Worm (Caenorhabditis elegans) whole organism, L1 larva: ENCODE measurements around the gene F48C5.2.

Experiments
- C16A3.4 ChIP-seq: fragments of 150-350 bp; optimal IDR thresholded peaks from 2 replicates; lab custom pipeline; 2014; ENCODE audit warnings: missing biosample characterization, missing genetic modification characterization
- aha-1 ChIP-seq: fragments of 150-350 bp; optimal IDR thresholded peaks from 2 replicates; lab custom pipeline; 2014; ENCODE audit warnings: missing biosample characterization, missing genetic modification characterization
- aly-2 ChIP-seq: fragments of 150-350 bp; optimal IDR thresholded peaks from 2 replicates; lab custom pipeline; 2014; ENCODE audit warnings: missing biosample characterization, missing genetic modification characterization
- ama-1 ChIP-seq: fragments of 150-350 bp; optimal IDR thresholded peaks from 2 replicates; lab custom pipeline; 2014
- blmp-1 ChIP-seq: fragments of 150-350 bp; optimal IDR thresholded peaks from 2 replicates; lab custom pipeline; 2014; ENCODE audit warnings: missing biosample characterization, missing genetic modification characterization
- ceh-63 ChIP-seq: fragments of 200-800 bp; sonication (Bioruptor generic); optimal IDR thresholded peaks from 2 replicates; lab custom pipeline; 2018; ENCODE audit warnings: mild to moderate bottlenecking, missing genetic modification characterization, missing compliant biosample characterization
- ceh-8 ChIP-seq: fragments of 200-800 bp; sonication (Bioruptor generic); optimal IDR thresholded peaks from 2 replicates; lab custom pipeline; 2018; ENCODE audit warnings: mild to moderate bottlenecking, missing genetic modification characterization, moderate library complexity, missing compliant biosample characterization
- dsc-1 ChIP-seq: sonication (generic microtip); optimal IDR thresholded peaks from 2 replicates; lab custom pipeline; 2016; ENCODE audit warnings: mild to moderate bottlenecking, missing genetic modification characterization, missing compliant biosample characterization
- efl-1 ChIP-seq, 4 experiments: fragments of 150-350 bp; optimal IDR thresholded peaks in 3 of 4; peaks in 1 of 4; 1 replicate in 1 of 4; 2 replicates in 3 of 4; lab custom pipeline; 2014; ENCODE audit warnings: missing biosample characterization in 2 of 4, missing genetic modification characterization in 2 of 4, missing genetic modification reagents in 2 of 4
- elt-2 ChIP-seq: sonication (generic microtip); optimal IDR thresholded peaks from 2 replicates; lab custom pipeline; 2016; ENCODE audit warnings: missing genetic modification characterization, mild to moderate bottlenecking, inconsistent platforms, missing compliant biosample characterization, missing genetic modification reagents
- elt-3 ChIP-seq, 6 experiments: fragments of 150-350 bp in 1 of 6; sonication (generic microtip); optimal IDR thresholded peaks; 2 replicates each; lab custom pipeline; 2017 to 2018; ENCODE audit warnings: missing biosample characterization in 6 of 6, missing genetic modification characterization in 6 of 6, inconsistent platforms in 1 of 6
- ets-5 ChIP-seq: fragments of 200-800 bp; sonication (Bioruptor generic); IDR thresholded peaks from 2 replicates; pipeline ENCODE4 v1.3.6; 2022; ENCODE audit warnings: missing genetic modification characterization, missing compliant biosample characterization
- fkh-4 ChIP-seq: sonication (generic microtip); optimal IDR thresholded peaks from 2 replicates; lab custom pipeline; 2016; ENCODE audit warnings: missing compliant biosample characterization, missing genetic modification characterization, borderline replicate concordance
- fkh-8 ChIP-seq: sonication (generic microtip); optimal IDR thresholded peaks from 2 replicates; lab custom pipeline; 2016; ENCODE audit warnings: mild to moderate bottlenecking, missing genetic modification characterization, missing compliant biosample characterization
- fos-1 ChIP-seq: fragments of 150-350 bp; optimal IDR thresholded peaks from 2 replicates; lab custom pipeline; 2014; ENCODE audit warnings: missing biosample characterization, missing genetic modification characterization
- grh-1 ChIP-seq: fragments of 200-800 bp; sonication (Bioruptor generic); IDR thresholded peaks from 2 replicates; pipeline ENCODE4 v1.3.6; 2022; ENCODE audit warnings: missing genetic modification reagents, missing genetic modification characterization, missing compliant biosample characterization
- hlh-17 ChIP-seq: fragments of 200-800 bp; sonication (Bioruptor generic); optimal IDR thresholded peaks from 2 replicates; lab custom pipeline; 2018; ENCODE audit warnings: missing genetic modification characterization, mild to moderate bottlenecking, missing compliant biosample characterization, moderate library complexity, borderline replicate concordance
- hlh-4 ChIP-seq: sonication (generic microtip); optimal IDR thresholded peaks from 2 replicates; lab custom pipeline; 2016; ENCODE audit warnings: mild to moderate bottlenecking, missing genetic modification characterization, missing compliant biosample characterization
- irx-1 ChIP-seq: sonication (generic microtip); optimal IDR thresholded peaks from 2 replicates; lab custom pipeline; 2016; ENCODE audit warnings: missing genetic modification characterization, missing compliant biosample characterization
- isw-1 ChIP-seq: fragments of 200-800 bp; sonication (Bioruptor generic); IDR thresholded peaks from 2 replicates; pipeline ENCODE4 v1.3.6; 2022; ENCODE audit warnings: missing genetic modification characterization, missing compliant biosample characterization
- jun-1 ChIP-seq: fragments of 150-350 bp; optimal IDR thresholded peaks from 2 replicates; lab custom pipeline; 2014; ENCODE audit warnings: missing biosample characterization, missing genetic modification reagents, missing genetic modification characterization
- lin-13 ChIP-seq: fragments of 150-350 bp; optimal IDR thresholded peaks from 2 replicates; lab custom pipeline; 2014; ENCODE audit warnings: missing biosample characterization, missing genetic modification reagents, missing genetic modification characterization
- lin-14 ChIP-seq: fragments of 200-800 bp; sonication (Bioruptor generic); optimal IDR thresholded peaks from 2 replicates; lab custom pipeline; 2018; ENCODE audit warnings: mild to moderate bottlenecking, missing genetic modification characterization, moderate library complexity, missing compliant biosample characterization
- lin-15B ChIP-seq: fragments of 150-350 bp; sonication (generic microtip); optimal IDR thresholded peaks from 3 replicates; lab custom pipeline; 2014; ENCODE audit warnings: missing biosample characterization, missing genetic modification characterization
- lin-35 ChIP-seq, 2 experiments: fragments of 150-350 bp; optimal IDR thresholded peaks; 2 replicates each; lab custom pipeline; 2014; ENCODE audit warnings: missing biosample characterization in 2 of 2, missing genetic modification characterization in 2 of 2, missing genetic modification reagents in 2 of 2
- lin-39 ChIP-seq: fragments of 150-350 bp; optimal IDR thresholded peaks from 2 replicates; lab custom pipeline; 2014; ENCODE audit warnings: missing biosample characterization, missing genetic modification reagents, missing genetic modification characterization
- lir-3 ChIP-seq: sonication (generic microtip); optimal IDR thresholded peaks from 2 replicates; lab custom pipeline; 2016; ENCODE audit warnings: mild to moderate bottlenecking, missing genetic modification characterization, moderate library complexity, missing compliant biosample characterization; ENCODE audit not compliant: poor library complexity
- mab-9 ChIP-seq: fragments of 200-800 bp; sonication (Bioruptor generic); IDR thresholded peaks from 2 replicates; pipeline ENCODE4 v1.3.6; 2022; ENCODE audit warnings: missing genetic modification reagents, missing genetic modification characterization, missing compliant biosample characterization
- mdl-1 ChIP-seq, 2 experiments: fragments of 150-350 bp; optimal IDR thresholded peaks; 2 replicates each; lab custom pipeline; 2014 to 2017; ENCODE audit warnings: missing biosample characterization in 2 of 2, missing genetic modification characterization in 2 of 2, inconsistent platforms in 1 of 2
- mef-2 ChIP-seq: fragments of 150-350 bp; optimal IDR thresholded peaks from 2 replicates; lab custom pipeline; 2014; ENCODE audit warnings: missing biosample characterization, missing genetic modification characterization
- mep-1 ChIP-seq: fragments of 150-350 bp; optimal IDR thresholded peaks from 2 replicates; lab custom pipeline; 2014; ENCODE audit warnings: missing biosample characterization, missing genetic modification characterization
- nhr-11 ChIP-seq: fragments of 150-350 bp; optimal IDR thresholded peaks from 2 replicates; lab custom pipeline; 2014; ENCODE audit warnings: missing biosample characterization, missing genetic modification characterization
- nhr-12 ChIP-seq: sonication (generic microtip); optimal IDR thresholded peaks from 2 replicates; lab custom pipeline; 2017; ENCODE audit warnings: missing biosample characterization, missing genetic modification characterization
- nhr-19 ChIP-seq: fragments of 200-800 bp; sonication (Bioruptor generic); conservative IDR thresholded peaks from 2 replicates; pipeline ENCODE4 v1.3.6; 2022; ENCODE audit warnings: missing genetic modification characterization, missing compliant biosample characterization
- nhr-20 ChIP-seq: sonication (generic microtip); optimal IDR thresholded peaks from 2 replicates; lab custom pipeline; 2016; ENCODE audit warnings: mild to moderate bottlenecking, missing genetic modification characterization, missing compliant biosample characterization
- nhr-237 ChIP-seq: fragments of 150-350 bp; optimal IDR thresholded peaks from 2 replicates; lab custom pipeline; 2014; ENCODE audit warnings: missing biosample characterization, missing genetic modification characterization
- nhr-28 ChIP-seq: fragments of 150-350 bp; optimal IDR thresholded peaks from 2 replicates; lab custom pipeline; 2014; ENCODE audit warnings: missing biosample characterization, missing genetic modification characterization
- nhr-47 ChIP-seq: sonication (generic microtip); optimal IDR thresholded peaks from 2 replicates; lab custom pipeline; 2016; ENCODE audit warnings: mild to moderate bottlenecking, missing genetic modification characterization, moderate library complexity, missing compliant biosample characterization
- nhr-76 ChIP-seq: sonication (generic microtip); optimal IDR thresholded peaks from 2 replicates; lab custom pipeline; 2017; ENCODE audit warnings: missing biosample characterization, missing genetic modification characterization
- nhr-77 ChIP-seq: fragments of 150-350 bp; optimal IDR thresholded peaks from 2 replicates; lab custom pipeline; 2014; ENCODE audit warnings: missing biosample characterization, missing genetic modification characterization
- nhr-84 ChIP-seq: sonication (generic microtip); optimal IDR thresholded peaks from 2 replicates; lab custom pipeline; 2017; ENCODE audit warnings: missing biosample characterization, missing genetic modification characterization
- nhr-90 ChIP-seq: sonication (generic microtip); optimal IDR thresholded peaks from 2 replicates; lab custom pipeline; 2016; ENCODE audit warnings: mild to moderate bottlenecking, missing genetic modification characterization, missing compliant biosample characterization; ENCODE audit not compliant: poor library complexity
- pqm-1 ChIP-seq: sonication (generic microtip); optimal IDR thresholded peaks from 3 replicates; lab custom pipeline; 2017; ENCODE audit warnings: missing biosample characterization, missing genetic modification characterization
- rnt-1 ChIP-seq: sonication (generic microtip); optimal IDR thresholded peaks from 2 replicates; lab custom pipeline; 2016; ENCODE audit warnings: mild to moderate bottlenecking, missing genetic modification characterization, moderate library complexity, missing compliant biosample characterization
- snpc-4 ChIP-seq: fragments of 150-350 bp; optimal IDR thresholded peaks from 2 replicates; lab custom pipeline; 2014; ENCODE audit warnings: missing biosample characterization, missing genetic modification characterization
- sptf-1 ChIP-seq: fragments of 150-350 bp; optimal IDR thresholded peaks from 2 replicates; lab custom pipeline; 2014; ENCODE audit warnings: missing biosample characterization, missing genetic modification characterization
- sup-37 ChIP-seq: fragments of 200-800 bp; sonication (Bioruptor generic); optimal IDR thresholded peaks from 2 replicates; lab custom pipeline; 2018; ENCODE audit warnings: mild to moderate bottlenecking, missing genetic modification characterization, missing compliant biosample characterization
- tlp-1 ChIP-seq: fragments of 150-350 bp; optimal IDR thresholded peaks from 2 replicates; lab custom pipeline; 2014; ENCODE audit warnings: missing biosample characterization, missing genetic modification characterization
- unc-30 ChIP-seq: sonication (generic microtip); optimal IDR thresholded peaks from 2 replicates; lab custom pipeline; 2017; ENCODE audit warnings: missing biosample characterization, missing genetic modification characterization
- unc-98 ChIP-seq: fragments of 200-800 bp; sonication (Bioruptor generic); IDR thresholded peaks from 2 replicates; pipeline ENCODE4 v1.3.6; 2022; ENCODE audit warnings: missing genetic modification characterization, missing compliant biosample characterization
- vab-15 ChIP-seq: sonication (generic microtip); optimal IDR thresholded peaks from 2 replicates; lab custom pipeline; 2017; ENCODE audit warnings: missing genotype, mild to moderate bottlenecking, missing genetic modification characterization, missing compliant biosample characterization
- xbp-1 ChIP-seq: sonication (generic microtip); optimal IDR thresholded peaks from 2 replicates; lab custom pipeline; 2016; ENCODE audit warnings: missing genetic modification characterization, missing compliant biosample characterization
- zip-4 ChIP-seq: fragments of 200-800 bp; sonication (Bioruptor generic); optimal IDR thresholded peaks from 2 replicates; lab custom pipeline; 2018; ENCODE audit warnings: mild to moderate bottlenecking, missing genetic modification characterization, moderate library complexity, missing compliant biosample characterization

Gene F48C5.2

DNA sequence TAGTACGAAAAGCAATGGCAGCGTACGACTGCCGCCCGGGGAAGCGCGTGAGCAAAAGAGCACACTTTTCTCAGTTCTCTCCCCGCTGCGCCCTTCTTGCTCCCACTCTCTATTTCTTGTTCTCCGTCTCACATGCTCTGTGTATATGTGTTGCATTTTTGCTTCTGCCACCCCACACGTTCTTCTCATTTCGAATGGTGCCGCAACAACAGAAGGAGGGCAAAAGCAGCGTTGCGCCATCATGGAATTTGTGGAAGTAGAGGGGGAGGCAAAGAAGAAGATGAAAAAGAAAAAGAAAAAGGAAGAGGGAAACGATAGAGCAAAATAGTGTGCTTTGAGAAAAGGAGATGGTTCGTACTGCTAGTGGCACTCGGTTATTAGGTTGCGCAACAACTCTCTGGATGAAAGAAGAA is 13.2 kb upstream of the F48C5.2 start:
- TF ChIP-seq isw-1 (GFP tag; lab: Robert Waterston, UW) = no peak; the same call in none of the 2 replicates
- peak; percentile 99 for TF ChIP-seq lin-14 (GFP tag; lab: Kevin White, UChicago)
- TF ChIP-seq irx-1 (tag; lab: Kevin White, UChicago) = peak; percentile 60
- peak; percentile 29 to 48 for TF ChIP-seq lin-35 (GFP tag; optimal IDR thresholded peaks at IDR 0.05; lab: Kevin White, UChicago)
- TF ChIP-seq xbp-1 = peak; percentile 54
- no peak for TF ChIP-seq zip-4 (GFP tag; lab: Kevin White, UChicago)
- no peak for TF ChIP-seq hlh-17 (GFP tag; lab: Kevin White, UChicago)
- TF ChIP-seq ceh-8 (GFP tag; lab: Kevin White, UChicago) = peak; percentile 28
- no peak for TF ChIP-seq elt-3 (tag; optimal IDR thresholded peaks at IDR 0.05; lab: Kevin White, UChicago)
- TF ChIP-seq rnt-1 (tag; lab: Kevin White, UChicago) = peak; percentile 79
- TF ChIP-seq mep-1 (tag; lab: Kevin White, UChicago) = peak; percentile 81
- no peak for TF ChIP-seq hlh-4 (tag; lab: Kevin White, UChicago)
- no peak for TF ChIP-seq lir-3
- no peak for TF ChIP-seq tlp-1
- TF ChIP-seq nhr-90 = no peak
- TF ChIP-seq nhr-12 = no peak
- TF ChIP-seq nhr-11 = no peak
- TF ChIP-seq vab-15 (tag; lab: Kevin White, UChicago) = peak; percentile 31
- TF ChIP-seq blmp-1 (tag; lab: Kevin White, UChicago) = no peak
- no peak for TF ChIP-seq nhr-76 (tag; lab: Kevin White, UChicago)
- TF ChIP-seq fkh-4 (tag; lab: Kevin White, UChicago) = no peak
- TF ChIP-seq nhr-84 (tag; lab: Kevin White, UChicago) = no peak
- no peak for TF ChIP-seq ets-5
- peak; percentile 83 for TF ChIP-seq dsc-1 (tag; lab: Kevin White, UChicago)
- peak; percentile 41 for TF ChIP-seq nhr-19 (GFP tag; lab: Robert Waterston, UW)
- no peak for TF ChIP-seq lin-39 (tag; lab: Kevin White, UChicago)
- TF ChIP-seq unc-30 (tag; lab: Kevin White, UChicago) = no peak
- TF ChIP-seq mab-9 (GFP tag; lab: Robert Waterston, UW) = 0 out of 2 replicates have a peak, but pooled peaks have one; percentile 41
- TF ChIP-seq nhr-237 (tag; lab: Kevin White, UChicago) = no peak
- peak; percentile 46 for TF ChIP-seq nhr-20 (tag; lab: Kevin White, UChicago)
- TF ChIP-seq pqm-1 (tag; lab: Kevin White, UChicago) = no peak
- TF ChIP-seq fos-1 = no peak
- no peak for TF ChIP-seq lin-15B (tag; lab: Kevin White, UChicago)
- no peak for TF ChIP-seq mef-2 (tag; lab: Kevin White, UChicago)
- TF ChIP-seq nhr-77 (tag; lab: Kevin White, UChicago) = no peak
- peak; percentile 41 for TF ChIP-seq C16A3.4 (tag; lab: Kevin White, UChicago)
- no peak for TF ChIP-seq snpc-4 (tag; lab: Kevin White, UChicago)
- peak in 1 of 2 experiments; percentile 78 for TF ChIP-seq mdl-1 (tag; optimal IDR thresholded peaks at IDR 0.05; lab: Kevin White, UChicago)
- TF ChIP-seq sptf-1 (tag; lab: Kevin White, UChicago) = no peak
- TF ChIP-seq sup-37 (GFP tag; lab: Kevin White, UChicago) = peak; percentile 3
- no peak for TF ChIP-seq ceh-63 (GFP tag; lab: Kevin White, UChicago)
- TF ChIP-seq grh-1 (GFP tag; lab: Robert Waterston, UW) = no peak
- peak; percentile 72 for TF ChIP-seq nhr-47 (tag; lab: Kevin White, UChicago)
- TF ChIP-seq unc-98 = no peak
- no peak for TF ChIP-seq ama-1 (lab: Kevin White, UChicago)
- peak; percentile 27 to 28 for TF ChIP-seq efl-1 (optimal IDR thresholded peaks at IDR 0.05; lab: Kevin White, UChicago)
- peak in 1 of 2 experiments; percentile 89 for TF ChIP-seq efl-1 (GFP tag; optimal IDR thresholded peaks at IDR 0.05 in 1 of 2; lab: Kevin White, UChicago)
- TF ChIP-seq aha-1 = no peak
- no peak for TF ChIP-seq elt-2 (tag; lab: Kevin White, UChicago)
- TF ChIP-seq fkh-8 (tag; lab: Kevin White, UChicago) = peak; percentile 88
- TF ChIP-seq nhr-28 (tag; lab: Kevin White, UChicago) = no peak
- TF ChIP-seq aly-2 (tag; lab: Kevin White, UChicago) = no peak
- peak; percentile 35 for TF ChIP-seq jun-1
- TF ChIP-seq lin-13 (GFP tag; lab: Kevin White, UChicago) = peak; percentile 6
